Worm (Caenorhabditis elegans) whole organism, young adult: ENCODE measurements around the gene cyb-3.

Experiments used
- B0019.2 ChIP-seq: fragments of 200-800 bp; sonication (Bioruptor generic); conservative IDR thresholded peaks from 2 replicates; pipeline ENCODE4 v1.3.6; 2022; ENCODE audit warnings: missing genetic modification reagents, missing genetic modification characterization, missing compliant biosample characterization
- F49E8.2 ChIP-seq: sonication (generic microtip); optimal IDR thresholded peaks from 3 replicates; lab custom pipeline; 2017; ENCODE audit warnings: missing genetic modification characterization, mild to moderate bottlenecking, missing compliant biosample characterization, antibody characterized with exemption, moderate library complexity; ENCODE audit not compliant: insufficient read depth
- T07F8.4 ChIP-seq: sonication (generic microtip); optimal IDR thresholded peaks from 2 replicates; lab custom pipeline; 2016; ENCODE audit warnings: mild to moderate bottlenecking, missing genetic modification characterization, moderate library complexity, missing compliant biosample characterization
- Y79H2A.3 ChIP-seq: fragments of 200-800 bp; sonication (Bioruptor generic); conservative IDR thresholded peaks from 2 replicates; pipeline ENCODE4 v1.3.6; 2022; ENCODE audit warnings: missing genetic modification reagents, missing genetic modification characterization, missing compliant biosample characterization
- ZK185.1 ChIP-seq: sonication (generic microtip); optimal IDR thresholded peaks from 2 replicates; lab custom pipeline; 2016; ENCODE audit warnings: mild to moderate bottlenecking, missing genetic modification characterization, missing compliant biosample characterization; ENCODE audit not compliant: poor library complexity, severe bottlenecking
- attf-6 ChIP-seq: fragments of 200-800 bp; sonication (Bioruptor generic); IDR thresholded peaks from 2 replicates; pipeline ENCODE4 v1.3.6; 2022; ENCODE audit warnings: missing genetic modification reagents, missing genetic modification characterization, missing compliant biosample characterization
- bed-2 ChIP-seq: fragments of 200-800 bp; sonication (Bioruptor generic); IDR thresholded peaks from 2 replicates; pipeline ENCODE4 v1.3.6; 2022; ENCODE audit warnings: missing genetic modification reagents, missing genetic modification characterization, missing compliant biosample characterization
- ccch-3 ChIP-seq: fragments of 200-800 bp; sonication (Bioruptor generic); optimal IDR thresholded peaks from 2 replicates; lab custom pipeline; 2018; ENCODE audit warnings: mild to moderate bottlenecking, missing genetic modification characterization, missing compliant biosample characterization
- cebp-2 ChIP-seq: fragments of 200-800 bp; sonication (Bioruptor generic); IDR thresholded peaks from 2 replicates; pipeline ENCODE4 v1.3.6; 2022; ENCODE audit warnings: missing genetic modification characterization, missing compliant biosample characterization
- ceh-58 ChIP-seq: fragments of 200-800 bp; sonication (Bioruptor generic); IDR thresholded peaks from 2 replicates; pipeline ENCODE4 v1.3.6; 2022; ENCODE audit warnings: missing genetic modification characterization, missing compliant biosample characterization
- ceh-79 ChIP-seq: sonication (generic microtip); optimal IDR thresholded peaks from 2 replicates; lab custom pipeline; 2017; ENCODE audit warnings: mild to moderate bottlenecking, missing genetic modification characterization, missing compliant biosample characterization
- dpl-1 ChIP-seq: fragments of 150-350 bp; optimal IDR thresholded peaks from 2 replicates; lab custom pipeline; 2014; ENCODE audit warnings: missing biosample characterization, missing genetic modification reagents, missing genetic modification characterization
- egrh-3 ChIP-seq: fragments of 200-800 bp; sonication (Bioruptor generic); IDR thresholded peaks from 2 replicates; pipeline ENCODE4 v1.3.6; 2022; ENCODE audit warnings: missing genetic modification reagents, missing genetic modification characterization, missing compliant biosample characterization
- ekl-4 ChIP-seq: fragments of 200-800 bp; sonication (Bioruptor generic); IDR thresholded peaks from 2 replicates; pipeline ENCODE4 v1.3.6; 2022; ENCODE audit warnings: missing genetic modification reagents, missing genetic modification characterization, missing compliant biosample characterization
- hlh-26 ChIP-seq: fragments of 200-800 bp; sonication (Bioruptor generic); conservative IDR thresholded peaks from 2 replicates; pipeline ENCODE4 v1.3.6; 2022; ENCODE audit warnings: missing genetic modification reagents, missing genetic modification characterization, missing compliant biosample characterization
- hmg-20 ChIP-seq: fragments of 200-800 bp; sonication (Bioruptor generic); IDR thresholded peaks from 2 replicates; pipeline ENCODE4 v1.3.6; 2022; ENCODE audit warnings: missing genetic modification reagents, missing genetic modification characterization, missing compliant biosample characterization
- let-607 ChIP-seq, 2 experiments: fragments of 200-800 bp in 1 of 2; sonication (Bioruptor generic) in 1 of 2; sonication (generic microtip) in 1 of 2; optimal IDR thresholded peaks; 2 replicates each; lab custom pipeline; 2016 to 2018; ENCODE audit warnings: mild to moderate bottlenecking in 2 of 2, missing compliant biosample characterization in 2 of 2, missing genetic modification characterization in 2 of 2, moderate library complexity in 2 of 2, missing genotype in 1 of 2
- lin-35 ChIP-seq, 3 experiments: fragments of 150-350 bp in 2 of 3; sonication (generic microtip) in 1 of 3; optimal IDR thresholded peaks; 2 replicates each; lab custom pipeline; 2014 to 2018; ENCODE audit warnings: missing biosample characterization in 3 of 3, missing genetic modification characterization in 3 of 3, missing genetic modification reagents in 3 of 3
- lir-1 ChIP-seq: fragments of 200-800 bp; sonication (Bioruptor generic); conservative IDR thresholded peaks from 2 replicates; pipeline ENCODE4 v1.3.6; 2022; ENCODE audit warnings: missing genetic modification reagents, missing genetic modification characterization, missing compliant biosample characterization
- nfya-1 ChIP-seq: sonication (generic microtip); optimal IDR thresholded peaks from 2 replicates; lab custom pipeline; 2017; ENCODE audit warnings: antibody characterized with exemption, missing compliant biosample characterization, missing genetic modification characterization, borderline replicate concordance; ENCODE audit not compliant: insufficient read depth
- rcor-1 ChIP-seq: fragments of 200-800 bp; sonication (Bioruptor generic); IDR thresholded peaks from 2 replicates; pipeline ENCODE4 v1.3.6; 2022; ENCODE audit warnings: missing genetic modification reagents, missing genetic modification characterization, missing compliant biosample characterization
- rec-8 ChIP-seq, 2 experiments: sonication (generic microtip); optimal IDR thresholded peaks; 2 replicates each; lab custom pipeline; 2016; ENCODE audit warnings: mild to moderate bottlenecking in 2 of 2, missing genetic modification characterization in 2 of 2, missing genetic modification reagents in 2 of 2, missing genotype in 2 of 2, missing biosample characterization in 1 of 2, missing compliant biosample characterization in 1 of 2, moderate library complexity in 1 of 2
- repo-1 ChIP-seq: sonication (generic microtip); optimal IDR thresholded peaks from 2 replicates; lab custom pipeline; 2017; ENCODE audit warnings: mild to moderate bottlenecking, missing genetic modification characterization, missing compliant biosample characterization
- rpc-1 ChIP-seq, 2 experiments: fragments of 150-350 bp in 1 of 2; sonication (generic microtip) in 1 of 2; optimal IDR thresholded peaks; 2 replicates each; lab custom pipeline; 2014 to 2018; ENCODE audit warnings: missing biosample characterization in 1 of 2, missing genetic modification characterization in 1 of 2, missing genetic modification reagents in 1 of 2, missing genotype in 1 of 2
- sdz-38 ChIP-seq: sonication (generic microtip); optimal IDR thresholded peaks from 2 replicates; lab custom pipeline; 2016; ENCODE audit warnings: missing genotype, missing genetic modification characterization, missing compliant biosample characterization
- snpc-1.1 ChIP-seq: sonication (generic microtip); optimal IDR thresholded peaks from 2 replicates; lab custom pipeline; 2017; ENCODE audit warnings: missing genetic modification characterization, mild to moderate bottlenecking, missing compliant biosample characterization, antibody characterized with exemption, moderate library complexity, missing genotype, missing genetic modification reagents; ENCODE audit not compliant: insufficient read depth
- snpc-1.3 ChIP-seq: sonication (generic microtip); optimal IDR thresholded peaks from 2 replicates; lab custom pipeline; 2017; ENCODE audit warnings: missing genetic modification characterization, mild to moderate bottlenecking, missing compliant biosample characterization, antibody characterized with exemption, moderate library complexity, missing genotype, missing genetic modification reagents; ENCODE audit not compliant: insufficient read depth
- snpc-4 ChIP-seq, 5 experiments: fragments of 150-350 bp in 1 of 5; sonication (generic microtip) in 4 of 5; optimal IDR thresholded peaks; 2 replicates each; lab custom pipeline; 2014 to 2018; ENCODE audit warnings: missing genetic modification characterization in 5 of 5, missing biosample characterization in 3 of 5, antibody characterized with exemption in 2 of 5, mild to moderate bottlenecking in 2 of 5, missing compliant biosample characterization in 2 of 5, missing genotype in 2 of 5, moderate library complexity in 2 of 5, missing genetic modification reagents in 1 of 5
- somi-1 ChIP-seq: fragments of 200-800 bp; sonication (Bioruptor generic); optimal IDR thresholded peaks from 2 replicates; lab custom pipeline; 2018; ENCODE audit warnings: mild to moderate bottlenecking, missing genetic modification characterization, missing compliant biosample characterization
- tbp1 ChIP-seq: fragments of 200-800 bp; sonication (Bioruptor generic); optimal IDR thresholded peaks from 2 replicates; lab custom pipeline; 2018; ENCODE audit warnings: mild to moderate bottlenecking, missing genetic modification characterization, missing compliant biosample characterization
- ztf-22 ChIP-seq: fragments of 200-800 bp; sonication (Bioruptor generic); optimal IDR thresholded peaks from 2 replicates; lab custom pipeline; 2018; ENCODE audit warnings: mild to moderate bottlenecking, missing genetic modification characterization, moderate library complexity, missing compliant biosample characterization
- ztf-26 ChIP-seq: sonication (generic microtip); optimal IDR thresholded peaks from 2 replicates; lab custom pipeline; 2017; ENCODE audit warnings: missing genetic modification characterization, missing compliant biosample characterization
- ztf-28 ChIP-seq: fragments of 200-800 bp; sonication (Bioruptor generic); IDR thresholded peaks from 2 replicates; pipeline ENCODE4 v1.3.6; 2022; ENCODE audit warnings: missing genetic modification reagents, missing genetic modification characterization, missing compliant biosample characterization
- ztf-3 ChIP-seq: fragments of 200-800 bp; sonication (Bioruptor generic); optimal IDR thresholded peaks from 2 replicates; lab custom pipeline; 2018; ENCODE audit warnings: mild to moderate bottlenecking, missing genetic modification characterization, missing compliant biosample characterization
- ztf-6 ChIP-seq: fragments of 200-800 bp; sonication (Bioruptor generic); IDR thresholded peaks from 2 replicates; pipeline ENCODE4 v1.3.6; 2022; ENCODE audit warnings: missing genetic modification reagents, missing genetic modification characterization, missing compliant biosample characterization

cyb-3 gene

DNA sequence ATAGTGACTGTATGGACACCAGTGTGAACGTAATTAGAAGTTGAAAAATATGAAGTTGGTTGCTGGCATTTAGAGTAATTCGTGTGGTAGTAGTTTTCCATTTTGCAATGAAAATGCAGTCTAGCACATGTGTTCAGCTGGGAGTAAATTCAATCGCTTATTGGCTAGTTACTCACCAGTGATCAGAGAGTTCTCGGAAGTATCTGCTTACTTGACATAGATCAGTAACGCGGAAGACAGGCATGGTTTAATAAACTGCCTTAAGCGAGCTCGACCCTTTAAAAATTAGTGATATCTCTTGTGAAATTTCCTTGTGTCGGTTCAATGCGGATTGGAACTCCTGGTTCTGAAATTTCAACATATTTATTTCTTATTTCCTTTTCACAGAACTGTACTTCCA lies 19.3 kb upstream of the cyb-3 start, which contains the start of gene srh-52:
Gene srh-52, minus strand, starts transcription at position 101 of the 400 bp plus-strand sequence.
- TF ChIP-seq ztf-28 (GFP tag; lab: Robert Waterston, UW) (no peak), tbp1 (GFP tag; lab: Kevin White, UChicago) (no peak), attf-6 (no peak), repo-1 (tag; lab: Kevin White, UChicago) (no peak), egrh-3 (GFP tag; lab: Robert Waterston, UW) (no peak), snpc-1.1 (no peak), ztf-6 (GFP tag; lab: Robert Waterston, UW) (no peak), hlh-26 (GFP tag; lab: Robert Waterston, UW) (no peak), snpc-4 (GFP tag; optimal IDR thresholded peaks at IDR 0.05; lab: Kevin White, UChicago) (no peak), snpc-4 (tag; optimal IDR thresholded peaks at IDR 0.05; lab: Kevin White, UChicago) (no peak), rpc-1 (optimal IDR thresholded peaks at IDR 0.05; lab: Kevin White, UChicago) (no peak), rpc-1 (tag; optimal IDR thresholded peaks at IDR 0.05; lab: Kevin White, UChicago) (no peak), ztf-26 (tag; lab: Kevin White, UChicago) (no peak), hmg-20 (GFP tag; lab: Robert Waterston, UW) (no peak), T07F8.4 (tag; lab: Kevin White, UChicago) (no peak)
- TF ChIP-seq, all 124 proteins: peak for 0

DNA sequence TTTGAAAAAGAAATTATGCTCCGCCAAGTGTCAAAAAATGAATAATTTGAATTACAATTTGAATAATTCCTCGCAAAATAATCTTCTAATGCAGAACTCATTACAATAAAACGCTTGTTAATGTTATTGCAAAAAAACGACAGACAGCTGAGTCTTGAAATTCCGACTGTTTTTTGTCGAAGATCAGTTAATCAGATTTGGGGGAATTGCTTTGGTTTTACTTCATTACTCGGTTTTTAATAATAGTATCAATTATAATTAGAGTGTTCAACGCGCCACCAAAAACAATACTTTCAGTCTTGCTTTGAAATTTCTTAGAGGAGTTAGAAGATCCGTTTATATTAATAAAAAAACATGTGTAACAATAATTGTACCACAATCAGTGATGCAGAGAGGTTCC lies 17.6 kb upstream of the cyb-3 start, which contains the start of gene srh-122:
Gene srh-122, minus strand, starts transcription at position 101 of the 400 bp plus-strand sequence.
- TF ChIP-seq snpc-4 (GFP tag; optimal IDR thresholded peaks at IDR 0.05; lab: Kevin White, UChicago), result no peak
- no peak for TF ChIP-seq snpc-4 (tag; optimal IDR thresholded peaks at IDR 0.05; lab: Kevin White, UChicago)
- no peak for TF ChIP-seq ekl-4 (GFP tag; lab: Robert Waterston, UW)
- no peak for TF ChIP-seq lin-35 (GFP tag; optimal IDR thresholded peaks at IDR 0.05; lab: Kevin White, UChicago)
- no peak for TF ChIP-seq lir-1
- no peak for TF ChIP-seq rpc-1 (optimal IDR thresholded peaks at IDR 0.05; lab: Kevin White, UChicago)
- TF ChIP-seq rpc-1 (tag; optimal IDR thresholded peaks at IDR 0.05; lab: Kevin White, UChicago), result no peak
- no peak for TF ChIP-seq ccch-3 (GFP tag; lab: Kevin White, UChicago)
- no peak for TF ChIP-seq let-607 (tag; optimal IDR thresholded peaks at IDR 0.05; lab: Kevin White, UChicago)
- TF ChIP-seq bed-2 (GFP tag; lab: Robert Waterston, UW), result no peak
- no peak for TF ChIP-seq B0019.2 (GFP tag; lab: Robert Waterston, UW)
- TF ChIP-seq rcor-1 (GFP tag; lab: Robert Waterston, UW), result no peak
- TF ChIP-seq dpl-1 (GFP tag; lab: Kevin White, UChicago), result no peak
- TF ChIP-seq ZK185.1 (tag; lab: Kevin White, UChicago), result no peak
- no peak for TF ChIP-seq F49E8.2 (tag; lab: Kevin White, UChicago)
- TF ChIP-seq sdz-38 (tag; lab: Kevin White, UChicago), result no peak
- TF ChIP-seq ztf-3, result no peak
- no peak for TF ChIP-seq ceh-58 (GFP tag; lab: Robert Waterston, UW)
- TF ChIP-seq somi-1 (GFP tag; lab: Kevin White, UChicago), result no peak
- TF ChIP-seq rec-8 (tag; optimal IDR thresholded peaks at IDR 0.05; lab: Kevin White, UChicago), result no peak
- no peak for TF ChIP-seq snpc-1.3
- TF ChIP-seq ceh-79 (tag; lab: Kevin White, UChicago), result no peak
- TF ChIP-seq, all 124 proteins: peak for 0

DNA sequence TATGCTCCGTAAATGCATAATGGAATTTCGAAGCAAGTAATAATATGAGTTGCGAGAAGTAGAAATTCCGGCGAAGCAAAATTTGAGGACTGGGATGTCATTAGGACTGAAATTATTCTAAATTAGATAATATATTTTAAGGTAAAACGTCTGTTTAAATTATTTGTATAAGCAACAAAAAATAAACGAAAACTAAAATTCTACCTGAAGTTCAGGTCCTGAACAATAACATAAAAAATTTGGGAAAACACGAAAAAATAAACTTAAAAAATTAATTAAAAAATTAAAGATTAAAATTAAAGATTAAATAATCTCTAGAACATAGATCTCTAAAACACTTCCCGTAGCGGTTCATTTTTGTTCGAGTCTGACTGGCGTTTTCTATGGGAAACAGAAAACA lies 15.7 kb upstream of the cyb-3 start, which contains the start of gene srh-251:
Gene srh-251, minus strand, starts transcription at position 101 of the 400 bp plus-strand sequence.
- TF ChIP-seq ztf-22 (GFP tag; lab: Kevin White, UChicago) (no peak), Y79H2A.3 (GFP tag; lab: Robert Waterston, UW) (no peak), cebp-2 (GFP tag; lab: Robert Waterston, UW) (no peak), nfya-1 (tag; lab: Kevin White, UChicago) (no peak)
